Worm (Caenorhabditis elegans) whole organism, L1 larva: ENCODE results near the gene C17B7.9.

Experiments
- nhr-11 ChIP-seq: fragments of 150-350 bp; optimal IDR thresholded peaks from 2 replicates; lab custom pipeline; 2014; ENCODE audit warnings: missing biosample characterization, missing genetic modification characterization
- rnt-1 ChIP-seq: sonication (generic microtip); optimal IDR thresholded peaks from 2 replicates; lab custom pipeline; 2016; ENCODE audit warnings: mild to moderate bottlenecking, missing genetic modification characterization, moderate library complexity, missing compliant biosample characterization

The C17B7.9 gene

DNA sequence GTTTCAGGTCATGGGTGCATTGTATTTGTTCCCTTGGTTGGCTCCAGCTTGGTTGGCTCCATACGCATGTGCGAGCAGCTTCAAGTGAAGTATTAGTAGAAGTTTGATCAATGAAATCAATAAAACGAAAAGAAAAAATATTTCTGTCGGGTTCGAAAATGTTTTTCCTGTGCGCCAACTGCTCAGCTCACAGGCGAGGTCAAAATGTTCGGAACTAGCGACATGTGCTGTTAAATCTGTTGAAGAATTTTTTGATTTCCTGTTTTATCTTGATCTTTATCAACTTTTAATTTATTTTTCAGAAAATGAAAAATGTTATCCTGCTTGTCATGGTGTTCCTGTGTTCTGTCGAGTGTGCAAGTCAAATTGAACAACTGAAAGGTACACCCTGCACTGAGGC lies 50.4 kb downstream of the C17B7.9 start, which contains the start of gene T28A11.25:
T28A11.25 (plus strand) TSS at position 301 of the 400 bp plus-strand sequence.
- no peak for TF ChIP-seq nhr-11 (tag; lab: Kevin White, UChicago)
- peak; percentile 16 for TF ChIP-seq rnt-1 (tag; lab: Kevin White, UChicago)
